Fruit fly (Drosophila melanogaster) whole organism, embryonic: ENCODE measurements around the gene Pex5.

ENCODE experiments used
- B-H1 ChIP-seq: fragments of 200-800 bp; sonication (Bioruptor generic); IDR thresholded peaks from 3 replicates; pipeline ENCODE4 v1.3.6; 2022; ENCODE audit warnings: missing biosample characterization, missing genetic modification characterization
- Bdp1 ChIP-seq: fragments of 200-800 bp; sonication (Bioruptor generic); optimal IDR thresholded peaks from 3 replicates; lab custom pipeline; 2016; ENCODE audit warnings: missing biosample characterization, missing genetic modification characterization
- CG10654 ChIP-seq: fragments of 200-800 bp; sonication (Bioruptor generic); optimal IDR thresholded peaks from 2 replicates; lab custom pipeline; 2016; ENCODE audit warnings: missing biosample characterization, missing genetic modification characterization
- CG11398 ChIP-seq: fragments of 200-800 bp; sonication (Bioruptor generic); optimal IDR thresholded peaks from 2 replicates; lab custom pipeline; 2016; ENCODE audit warnings: missing biosample characterization, missing genetic modification characterization
- CG13894 ChIP-seq: fragments of 200-800 bp; sonication (Bioruptor generic); optimal IDR thresholded peaks from 3 replicates; lab custom pipeline; 2018; ENCODE audit warnings: missing biosample characterization, mild to moderate bottlenecking, missing genetic modification characterization, moderate library complexity
- CG14667 ChIP-seq: fragments of 200-800 bp; sonication (Bioruptor generic); IDR thresholded peaks from 2 replicates; pipeline ENCODE4 v1.3.6; 2022; ENCODE audit warnings: missing biosample characterization, missing genetic modification characterization
- CG15514 ChIP-seq: fragments of 200-800 bp; sonication (Bioruptor generic); optimal IDR thresholded peaks from 3 replicates; lab custom pipeline; 2017; ENCODE audit warnings: missing biosample characterization, missing genetic modification characterization, mild to moderate bottlenecking, moderate library complexity, missing genetic modification reagents
- CG1603 ChIP-seq: fragments of 200-800 bp; sonication (Bioruptor generic); optimal IDR thresholded peaks from 2 replicates; lab custom pipeline; 2019; ENCODE audit warnings: missing biosample characterization, mild to moderate bottlenecking, missing genetic modification characterization, moderate library complexity
- CG17385 ChIP-seq: fragments of 200-800 bp; sonication (Bioruptor generic); optimal IDR thresholded peaks from 3 replicates; lab custom pipeline; 2018; ENCODE audit warnings: missing biosample characterization, mild to moderate bottlenecking, missing genetic modification characterization
- CG17802 ChIP-seq: fragments of 200-800 bp; sonication (Bioruptor generic); optimal IDR thresholded peaks from 2 replicates; lab custom pipeline; 2018; ENCODE audit warnings: missing biosample characterization, mild to moderate bottlenecking, missing genetic modification characterization, moderate library complexity
- CG31441 ChIP-seq: fragments of 200-800 bp; sonication (Bioruptor generic); IDR thresholded peaks from 2 replicates; pipeline ENCODE4 v1.3.6; 2022; ENCODE audit warnings: missing biosample characterization, missing genetic modification characterization
- CG32532 ChIP-seq: fragments of 200-800 bp; sonication (Bioruptor generic); IDR thresholded peaks from 2 replicates; pipeline ENCODE4 v1.3.6; 2022; ENCODE audit warnings: missing biosample characterization, missing genetic modification characterization
- CG4404 ChIP-seq: fragments of 200-800 bp; sonication (Bioruptor generic); IDR thresholded peaks from 2 replicates; pipeline ENCODE4 v1.3.6; 2022; ENCODE audit warnings: missing biosample characterization, missing genetic modification characterization
- CG4730 ChIP-seq: fragments of 200-800 bp; sonication (Bioruptor generic); IDR thresholded peaks from 2 replicates; pipeline ENCODE4 v1.3.6; 2022; ENCODE audit warnings: missing biosample characterization, missing genetic modification characterization
- CG5245 ChIP-seq: fragments of 200-800 bp; sonication (Bioruptor generic); optimal IDR thresholded peaks from 3 replicates; lab custom pipeline; 2016; ENCODE audit warnings: missing biosample characterization, missing genetic modification characterization
- CG6791 ChIP-seq: fragments of 200-800 bp; sonication (Bioruptor generic); IDR thresholded peaks from 3 replicates; pipeline ENCODE4 v1.3.6; 2022; ENCODE audit warnings: missing biosample characterization, missing genetic modification characterization; ENCODE audit not compliant: partially characterized antibody
- CG9437 ChIP-seq: fragments of 200-800 bp; sonication (Bioruptor generic); optimal IDR thresholded peaks from 2 replicates; lab custom pipeline; 2018; ENCODE audit warnings: missing biosample characterization, mild to moderate bottlenecking, missing genetic modification characterization
- CG9876 ChIP-seq: fragments of 200-800 bp; sonication (Bioruptor generic); optimal IDR thresholded peaks from 2 replicates; lab custom pipeline; 2016; ENCODE audit warnings: missing biosample characterization, missing genetic modification characterization
- CrebB ChIP-seq: fragments of 200-800 bp; sonication (Bioruptor generic); optimal IDR thresholded peaks from 3 replicates; lab custom pipeline; 2018; ENCODE audit warnings: missing biosample characterization, mild to moderate bottlenecking, missing genetic modification characterization
- Doc2 ChIP-seq: fragments of 200-800 bp; sonication (Bioruptor generic); IDR thresholded peaks from 2 replicates; pipeline ENCODE4 v1.3.6; 2022; ENCODE audit warnings: missing biosample characterization, missing genetic modification characterization
- Drgx ChIP-seq: fragments of 200-800 bp; sonication (Bioruptor generic); IDR thresholded peaks from 2 replicates; pipeline ENCODE4 v1.3.6; 2022; ENCODE audit warnings: missing biosample characterization, missing genetic modification characterization
- Gsc ChIP-seq: fragments of 200-800 bp; sonication (Bioruptor generic); IDR thresholded peaks from 2 replicates; pipeline ENCODE4 v1.3.6; 2022; ENCODE audit warnings: missing biosample characterization, missing genetic modification characterization
- H15 ChIP-seq: fragments of 200-800 bp; sonication (Bioruptor generic); IDR thresholded peaks from 3 replicates; pipeline ENCODE4 v1.3.6; 2022; ENCODE audit warnings: missing biosample characterization, missing genetic modification characterization
- Hr39 ChIP-seq: fragments of >200 bp; optimal IDR thresholded peaks from 2 replicates; lab custom pipeline; 2017
- Jarid2 ChIP-seq: fragments of 200-800 bp; sonication (Bioruptor generic); optimal IDR thresholded peaks from 3 replicates; lab custom pipeline; 2017; ENCODE audit warnings: mild to moderate bottlenecking, missing biosample characterization, missing genetic modification reagents, missing genetic modification characterization
- Mad ChIP-seq: fragments of 200-800 bp; sonication (Bioruptor generic); optimal IDR thresholded peaks from 2 replicates; lab custom pipeline; 2016; ENCODE audit warnings: missing biosample characterization, missing genetic modification characterization
- Mes4 ChIP-seq: fragments of 200-800 bp; sonication (Bioruptor generic); optimal IDR thresholded peaks from 2 replicates; lab custom pipeline; 2016; ENCODE audit warnings: missing biosample characterization, missing genetic modification characterization
- NC2β ChIP-seq: fragments of 200-800 bp; sonication (Bioruptor generic); optimal IDR thresholded peaks from 2 replicates; lab custom pipeline; 2016; ENCODE audit warnings: missing biosample characterization, missing genetic modification characterization
- NFAT ChIP-seq: fragments of 200-800 bp; sonication (Bioruptor generic); IDR thresholded peaks from 2 replicates; pipeline ENCODE4 v1.3.6; 2022; ENCODE audit warnings: missing biosample characterization, missing genetic modification characterization
- NK7.1 ChIP-seq: fragments of 200-800 bp; sonication (Bioruptor generic); optimal IDR thresholded peaks from 3 replicates; lab custom pipeline; 2016; ENCODE audit warnings: missing biosample characterization, missing genetic modification characterization
- Opbp ChIP-seq: fragments of 200-800 bp; sonication (Bioruptor generic); IDR thresholded peaks from 3 replicates; pipeline ENCODE4 v1.3.6; 2022; ENCODE audit warnings: missing biosample characterization, missing genetic modification characterization; ENCODE audit not compliant: partially characterized antibody
- Pdp1 ChIP-seq, 2 experiments: fragments of 200-800 bp; sonication (Bioruptor generic); optimal IDR thresholded peaks; 3 replicates each; lab custom pipeline; 2016; ENCODE audit warnings: missing biosample characterization in 2 of 2, missing genetic modification characterization in 2 of 2, mild to moderate bottlenecking in 1 of 2, moderate library complexity in 1 of 2
- Sin3A ChIP-seq: fragments of >200 bp; optimal IDR thresholded peaks from 2 replicates; lab custom pipeline; 2018
- Sox102F ChIP-seq: fragments of 200-800 bp; sonication (Bioruptor generic); optimal IDR thresholded peaks from 2 replicates; lab custom pipeline; 2018; ENCODE audit warnings: missing biosample characterization, mild to moderate bottlenecking, missing genetic modification characterization, moderate library complexity
- Tbp ChIP-seq: fragments of >200 bp; optimal IDR thresholded peaks from 2 replicates; lab custom pipeline; 2018; ENCODE audit warnings: missing biosample characterization, missing genetic modification characterization
- Trl ChIP-seq, 3 experiments: fragments of >200 bp in 2 of 3; fragments of 200-800 bp in 1 of 3; sonication (Bioruptor generic) in 1 of 3; optimal IDR thresholded peaks; 2 replicates in 1 of 3; 3 replicates in 2 of 3; lab custom pipeline; 2016 to 2017; ENCODE audit warnings: missing biosample characterization in 1 of 3, missing genetic modification characterization in 1 of 3
- bsh ChIP-seq, 2 experiments: fragments of 200-800 bp; sonication (Bioruptor generic); optimal IDR thresholded peaks; 2 replicates each; lab custom pipeline; 2017 to 2018; ENCODE audit warnings: mild to moderate bottlenecking in 2 of 2, missing biosample characterization in 2 of 2, missing genetic modification characterization in 2 of 2, moderate library complexity in 1 of 2
- cg ChIP-seq: fragments of 200-800 bp; sonication (Bioruptor generic); optimal IDR thresholded peaks from 3 replicates; lab custom pipeline; 2019; ENCODE audit warnings: missing biosample characterization, mild to moderate bottlenecking, missing genetic modification characterization, moderate library complexity
- chn ChIP-seq: fragments of 200-800 bp; sonication (Bioruptor generic); optimal IDR thresholded peaks from 2 replicates; lab custom pipeline; 2016; ENCODE audit warnings: missing biosample characterization, missing genetic modification characterization
- eve ChIP-seq, 2 experiments: fragments of >200 bp; optimal IDR thresholded peaks; 2 replicates each; lab custom pipeline; 2017; ENCODE audit warnings: missing biosample characterization in 2 of 2, missing genetic modification characterization in 2 of 2
- h ChIP-seq: fragments of >200 bp; optimal IDR thresholded peaks from 2 replicates; lab custom pipeline; 2017
- lov ChIP-seq, 2 experiments: fragments of 200-800 bp in 1 of 2; fragments of >200 bp in 1 of 2; sonication (Bioruptor generic) in 1 of 2; IDR thresholded peaks in 1 of 2; optimal IDR thresholded peaks in 1 of 2; 2 replicates in 1 of 2; 3 replicates in 1 of 2; pipeline versions ENCODE4 v1.3.6 to Lab custom; 2017 to 2022; ENCODE audit warnings: missing biosample characterization in 1 of 2, missing genetic modification characterization in 1 of 2
- org-1 ChIP-seq: fragments of 200-800 bp; sonication (Bioruptor generic); optimal IDR thresholded peaks from 2 replicates; lab custom pipeline; 2017; ENCODE audit warnings: missing biosample characterization, missing genetic modification characterization
- pho ChIP-seq: fragments of 200-800 bp; sonication (Bioruptor generic); optimal IDR thresholded peaks from 2 replicates; lab custom pipeline; 2016; ENCODE audit warnings: missing biosample characterization, missing genetic modification characterization
- pnt ChIP-seq: fragments of 200-800 bp; sonication (Bioruptor generic); optimal IDR thresholded peaks from 3 replicates; lab custom pipeline; 2016; ENCODE audit warnings: missing biosample characterization, missing genetic modification characterization
- sens-2 ChIP-seq: fragments of 200-800 bp; sonication (Bioruptor generic); IDR thresholded peaks from 2 replicates; pipeline ENCODE4 v1.3.6; 2022; ENCODE audit warnings: missing biosample characterization, missing genetic modification characterization
- sima ChIP-seq: fragments of 200-800 bp; sonication (Bioruptor generic); optimal IDR thresholded peaks from 2 replicates; lab custom pipeline; 2016; ENCODE audit warnings: missing biosample characterization, missing genetic modification characterization
- so ChIP-seq: fragments of 200-800 bp; sonication (Bioruptor generic); IDR thresholded peaks from 3 replicates; pipeline ENCODE4 v1.3.6; 2022; ENCODE audit warnings: missing biosample characterization, missing genetic modification characterization
- tin ChIP-seq: fragments of 200-800 bp; sonication (Bioruptor generic); optimal IDR thresholded peaks from 3 replicates; lab custom pipeline; 2016; ENCODE audit warnings: missing biosample characterization, missing genetic modification characterization
- tio ChIP-seq: fragments of 200-800 bp; sonication (Bioruptor generic); optimal IDR thresholded peaks from 2 replicates; lab custom pipeline; 2017; ENCODE audit warnings: missing biosample characterization, missing genetic modification characterization, inconsistent platforms

The Pex5 gene

DNA sequence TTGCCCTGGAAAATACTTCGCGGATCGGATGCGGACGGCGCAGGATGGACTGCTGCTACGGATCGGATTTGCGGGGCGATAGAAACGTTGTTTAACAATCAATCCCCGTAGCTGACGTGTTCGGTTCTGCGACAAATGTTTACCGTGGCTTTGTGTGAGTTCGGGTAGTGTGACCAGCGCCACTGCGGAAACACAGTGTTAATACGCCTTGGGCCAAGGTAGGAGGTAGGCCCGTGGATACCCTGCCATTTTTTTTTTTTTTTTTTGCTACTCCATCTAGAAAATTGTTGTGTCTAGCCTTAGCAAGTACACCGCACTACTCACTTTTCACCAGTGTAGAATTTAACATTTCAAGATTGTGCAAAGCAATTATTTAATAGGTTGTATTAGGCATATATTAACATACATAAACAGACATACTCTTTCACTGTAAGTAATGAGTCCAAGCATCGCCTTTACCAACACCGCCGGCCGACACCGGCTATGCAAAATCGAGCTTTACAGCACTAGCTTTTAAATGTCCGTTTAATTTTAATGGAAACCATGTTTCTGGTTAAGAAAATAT lies 7.2 kb downstream of the Pex5 start, which contains the start of gene deltaCOP (continued):
- peak; percentile 87 for TF ChIP-seq CG32532
- TF ChIP-seq Jarid2 (GFP tag; lab: Kevin White, UChicago), result no peak
- peak; percentile 85 for TF ChIP-seq Sin3A
- TF ChIP-seq CG9876 (GFP tag; lab: Kevin White, UChicago), result peak; percentile 92
- peak; percentile 78 for TF ChIP-seq NK7.1 (GFP tag; lab: Kevin White, UChicago)
- TF ChIP-seq chn (GFP tag; lab: Kevin White, UChicago), result peak; percentile 87
- TF ChIP-seq eve (GFP tag; optimal IDR thresholded peaks at IDR 0.05; lab: Kevin White, UChicago), result no peak
- peak; percentile 63 for TF ChIP-seq NFAT (GFP tag; lab: Robert Waterston, UW)
- peak; percentile 70 for TF ChIP-seq CG9437 (GFP tag; lab: Kevin White, UChicago)
- TF ChIP-seq CG4404 (GFP tag; lab: Robert Waterston, UW), result peak; percentile 80
- peak; percentile 59 for TF ChIP-seq org-1 (GFP tag; lab: Kevin White, UChicago)
- no peak for TF ChIP-seq h
- TF ChIP-seq pnt, result peak; percentile 86
- peak; percentile 84; the same call in 2 of the 3 replicates for TF ChIP-seq so
- TF ChIP-seq B-H1 (GFP tag; lab: Robert Waterston, UW), result peak; percentile 63; the same call in 2 of the 3 replicates
- TF ChIP-seq sima, result no peak
- TF ChIP-seq tin (GFP tag; lab: Kevin White, UChicago), result peak; percentile 87
- TF ChIP-seq Drgx, result peak; percentile 77
- TF ChIP-seq CG31441 (GFP tag; lab: Robert Waterston, UW), result no peak; the same call in 1 of the 2 replicates
- TF ChIP-seq lov (optimal IDR thresholded peaks at IDR 0.05; lab: Kevin White, UChicago), result no peak
- TF ChIP-seq lov (GFP tag; IDR thresholded peaks at IDR 0.05; lab: Robert Waterston, UW), result 0 out of 3 replicates have a peak, but pooled peaks have one; percentile 46
- TF ChIP-seq Mes4 (GFP tag; lab: Kevin White, UChicago), result peak; percentile 84
- TF ChIP-seq CG4730 (GFP tag; lab: Robert Waterston, UW), result peak; percentile 69
- TF ChIP-seq tio (GFP tag; lab: Kevin White, UChicago), result no peak
- TF ChIP-seq Bdp1 (GFP tag; lab: Kevin White, UChicago), result peak; percentile 83
- TF ChIP-seq CG17802 (tag; lab: Kevin White, UChicago), result no peak
- peak; percentile 66; the same call in 1 of the 3 replicates for TF ChIP-seq H15
- no peak for TF ChIP-seq Trl (optimal IDR thresholded peaks at IDR 0.05; lab: Kevin White, UChicago)
- TF ChIP-seq Trl (GFP tag; optimal IDR thresholded peaks at IDR 0.05; lab: Kevin White, UChicago), result peak; percentile 87
- TF ChIP-seq Gsc, result peak; percentile 45; the same call in 1 of the 2 replicates
- peak; percentile 85 to 91 for TF ChIP-seq Pdp1 (GFP tag; optimal IDR thresholded peaks at IDR 0.05; lab: Kevin White, UChicago)
- peak; percentile 78 for TF ChIP-seq CG10654 (GFP tag; lab: Kevin White, UChicago)
- no peak for TF ChIP-seq Hr39 (lab: Kevin White, UChicago)
- peak; percentile 39; the same call in 1 of the 2 replicates for TF ChIP-seq sens-2 (GFP tag; lab: Robert Waterston, UW)
- TF ChIP-seq CG17385 (GFP tag; lab: Kevin White, UChicago), result peak; percentile 69
- no peak for TF ChIP-seq Sox102F (GFP tag; lab: Kevin White, UChicago)
- no peak for TF ChIP-seq CG6791
- no peak for TF ChIP-seq CG1603 (tag; lab: Kevin White, UChicago)
- peak; percentile 33 to 76 for TF ChIP-seq bsh (GFP tag; optimal IDR thresholded peaks at IDR 0.05; lab: Kevin White, UChicago)
- 0 out of 3 replicates have a peak, but pooled peaks have one; percentile 36 for TF ChIP-seq Opbp (GFP tag; lab: Robert Waterston, UW)
- TF ChIP-seq CG5245 (GFP tag; lab: Kevin White, UChicago), result peak; percentile 48
- peak; percentile 89 for TF ChIP-seq NC2β (GFP tag; lab: Kevin White, UChicago)
- TF ChIP-seq cg (GFP tag; lab: Kevin White, UChicago), result peak; percentile 65
- TF ChIP-seq CG15514 (GFP tag; lab: Kevin White, UChicago), result peak; percentile 77
- peak; percentile 86 for TF ChIP-seq CG11398 (GFP tag; lab: Kevin White, UChicago)
- TF ChIP-seq Doc2 (GFP tag; lab: Robert Waterston, UW), result peak; percentile 43; the same call in 1 of the 2 replicates
- peak; percentile 70 for TF ChIP-seq CG13894
- peak; percentile 94 for TF ChIP-seq pho (GFP tag; lab: Kevin White, UChicago)
- peak; percentile 31 for TF ChIP-seq CrebB (tag; lab: Kevin White, UChicago)
- TF ChIP-seq Tbp (GFP tag; lab: Kevin White, UChicago), result no peak
- TF ChIP-seq Mad, result peak; percentile 80
- peak; percentile 62 for TF ChIP-seq CG14667 (GFP tag; lab: Robert Waterston, UW)
